Worm (Caenorhabditis elegans) whole organism, L4/young adult: ENCODE data around the gene F54D12.1.

ENCODE experiments used
- W03F9.2 ChIP-seq: fragments of 150-350 bp; optimal IDR thresholded peaks from 2 replicates; lab custom pipeline; 2014; ENCODE audit warnings: missing biosample characterization, missing genetic modification characterization
- him-1 ChIP-seq: sonication (generic microtip); optimal IDR thresholded peaks from 2 replicates; lab custom pipeline; 2016; ENCODE audit warnings: missing genotype, missing genetic modification reagents, missing genetic modification characterization, missing compliant biosample characterization

DNA sequence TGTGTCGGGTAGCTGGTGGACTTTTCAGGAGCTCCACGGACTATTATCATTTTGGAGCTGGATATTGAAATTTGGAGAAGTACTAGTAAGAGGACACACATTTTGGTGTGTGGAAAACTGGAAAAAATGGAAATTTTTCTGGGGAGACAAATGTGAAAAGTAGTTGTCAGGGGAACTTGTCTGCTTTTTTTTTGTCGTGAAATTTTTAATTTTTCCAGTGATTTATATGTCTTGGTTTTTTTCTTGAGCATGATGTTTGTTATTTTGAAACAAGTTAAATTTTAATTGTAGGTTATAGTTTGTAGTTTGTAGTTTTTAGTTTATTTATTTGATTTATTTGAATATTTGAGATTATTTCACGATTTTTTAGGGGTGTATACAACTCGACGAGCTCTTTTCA, 14.9 kb upstream of the F54D12.1 start, which contains the start of gene F54D12.7:
- TF ChIP-seq him-1 (tag; lab: Kevin White, UChicago) (no peak), W03F9.2 (no peak)
